Fruit fly (Drosophila melanogaster): Measurements from ENCODE around the gene lmd.

dm6 chr3R:23036321-23036720 lies 9.8 kb upstream of the lmd start:
- TF ChIP-seq Sox102F (GFP tag; optimal IDR thresholded peaks at IDR 0.05) (no peak), Eip75B (GFP tag; optimal IDR thresholded peaks at IDR 0.05) (no peak), CG11902 (GFP tag; optimal IDR thresholded peaks at IDR 0.05) (no peak), topi (GFP tag; optimal IDR thresholded peaks at IDR 0.05) (no peak), Eip78C (GFP tag) (peak; percentile 62), OdsH (GFP tag; optimal IDR thresholded peaks at IDR 0.05) (no peak), Lpt (GFP tag; optimal IDR thresholded peaks at IDR 0.05) (no peak), Blimp-1 (GFP tag; optimal IDR thresholded peaks at IDR 0.05) (no peak), dac (GFP tag; optimal IDR thresholded peaks at IDR 0.05) (no peak), acj6 (GFP tag; optimal IDR thresholded peaks at IDR 0.05) (no peak)
